Fruit fly (Drosophila melanogaster) whole organism, embryonic: ENCODE data around the gene Wdr33.

Source experiments
- Atf6 ChIP-seq: fragments of 200-800 bp; sonication (Bioruptor generic); IDR thresholded peaks from 2 replicates; pipeline ENCODE4 v1.3.6; 2022; ENCODE audit warnings: missing biosample characterization, missing genetic modification characterization
- CG15073 ChIP-seq: fragments of 200-800 bp; sonication (Bioruptor generic); optimal IDR thresholded peaks from 2 replicates; lab custom pipeline; 2016; ENCODE audit warnings: missing biosample characterization, missing genetic modification characterization
- CG16779 ChIP-seq: fragments of 200-800 bp; sonication (Bioruptor generic); IDR thresholded peaks from 2 replicates; pipeline ENCODE4 v1.3.6; 2022; ENCODE audit warnings: missing biosample characterization, missing genetic modification characterization
- CG17359 ChIP-seq: fragments of 200-800 bp; sonication (Bioruptor generic); optimal IDR thresholded peaks from 3 replicates; lab custom pipeline; 2018; ENCODE audit warnings: missing biosample characterization, mild to moderate bottlenecking, missing genetic modification characterization, moderate library complexity
- CG17385 ChIP-seq: fragments of 200-800 bp; sonication (Bioruptor generic); optimal IDR thresholded peaks from 3 replicates; lab custom pipeline; 2018; ENCODE audit warnings: missing biosample characterization, mild to moderate bottlenecking, missing genetic modification characterization
- CG17612 ChIP-seq: fragments of 200-800 bp; sonication (Bioruptor generic); IDR thresholded peaks from 2 replicates; pipeline ENCODE4 v1.3.6; 2022; ENCODE audit warnings: missing biosample characterization, missing genetic modification characterization
- CG2889 ChIP-seq: fragments of 200-800 bp; sonication (Bioruptor generic); IDR thresholded peaks from 3 replicates; pipeline ENCODE4 v1.3.6; 2022; ENCODE audit warnings: missing biosample characterization, missing genetic modification characterization
- CG30020 ChIP-seq: fragments of 200-800 bp; optimal IDR thresholded peaks from 2 replicates; lab custom pipeline; 2019; ENCODE audit warnings: missing biosample characterization, mild to moderate bottlenecking, missing genetic modification characterization, moderate library complexity
- CG30403 ChIP-seq: fragments of 200-800 bp; sonication (Bioruptor generic); optimal IDR thresholded peaks from 3 replicates; lab custom pipeline; 2016; ENCODE audit warnings: missing biosample characterization, missing genetic modification characterization
- CG5953 ChIP-seq: fragments of 200-800 bp; sonication (Bioruptor generic); IDR thresholded peaks from 2 replicates; pipeline ENCODE4 v1.3.6; 2022; ENCODE audit warnings: missing biosample characterization, missing genetic modification characterization
- CG6765 ChIP-seq: fragments of 200-800 bp; sonication (Bioruptor generic); optimal IDR thresholded peaks from 3 replicates; lab custom pipeline; 2017; ENCODE audit warnings: missing biosample characterization, mild to moderate bottlenecking, missing genetic modification characterization
- CG7372 ChIP-seq: fragments of 200-800 bp; sonication (Bioruptor generic); IDR thresholded peaks from 2 replicates; pipeline ENCODE4 v1.3.6; 2022; ENCODE audit warnings: missing biosample characterization, missing genetic modification characterization
- CG9797 ChIP-seq: fragments of 200-800 bp; sonication (Bioruptor generic); optimal IDR thresholded peaks from 3 replicates; lab custom pipeline; 2018; ENCODE audit warnings: missing biosample characterization, mild to moderate bottlenecking, missing genetic modification characterization
- CG9932 ChIP-seq: fragments of 200-800 bp; sonication (Bioruptor generic); IDR thresholded peaks from 2 replicates; pipeline ENCODE4 v1.3.6; 2022; ENCODE audit warnings: missing biosample characterization, missing genetic modification characterization
- D ChIP-seq, 2 experiments: fragments of 200-800 bp in 1 of 2; fragments of >200 bp in 1 of 2; sonication (Bioruptor generic) in 1 of 2; optimal IDR thresholded peaks; 2 replicates in 1 of 2; 3 replicates in 1 of 2; lab custom pipeline; 2017; ENCODE audit warnings: mild to moderate bottlenecking in 1 of 2, missing biosample characterization in 1 of 2, missing genetic modification characterization in 1 of 2, missing genetic modification reagents in 1 of 2
- Dip3 ChIP-seq: fragments of 200-800 bp; sonication (Bioruptor generic); optimal IDR thresholded peaks from 3 replicates; lab custom pipeline; 2016; ENCODE audit warnings: missing biosample characterization, missing genetic modification characterization
- ERR ChIP-seq: fragments of 200-800 bp; sonication (Bioruptor generic); optimal IDR thresholded peaks from 2 replicates; lab custom pipeline; 2016; ENCODE audit warnings: missing biosample characterization, missing genetic modification characterization
- Ets65A ChIP-seq: fragments of 200-800 bp; sonication (Bioruptor generic); peaks from one replicate; lab custom pipeline; 2016; ENCODE audit warnings: missing biosample characterization, missing genetic modification characterization
- Ets97D ChIP-seq: fragments of 200-800 bp; sonication (Bioruptor generic); optimal IDR thresholded peaks from 3 replicates; lab custom pipeline; 2016; ENCODE audit warnings: missing biosample characterization, missing genetic modification characterization
- Gsc ChIP-seq: fragments of 200-800 bp; sonication (Bioruptor generic); IDR thresholded peaks from 2 replicates; pipeline ENCODE4 v1.3.6; 2022; ENCODE audit warnings: missing biosample characterization, missing genetic modification characterization
- Gug ChIP-seq: fragments of 200-800 bp; sonication (Bioruptor generic); IDR thresholded peaks from 4 replicates; pipeline ENCODE4 v1.3.6; 2022; ENCODE audit warnings: missing biosample characterization, missing genetic modification characterization
- HLHmδ ChIP-seq: fragments of 200-800 bp; sonication (Bioruptor generic); optimal IDR thresholded peaks from 2 replicates; lab custom pipeline; 2018; ENCODE audit warnings: missing biosample characterization, mild to moderate bottlenecking, missing genetic modification characterization, moderate library complexity
- Hand ChIP-seq: fragments of 200-800 bp; sonication (Bioruptor generic); optimal IDR thresholded peaks from 2 replicates; lab custom pipeline; 2017; ENCODE audit warnings: mild to moderate bottlenecking, missing biosample characterization, missing genetic modification reagents, missing genetic modification characterization
- Hr78 ChIP-seq, 2 experiments: fragments of 200-800 bp in 1 of 2; fragments of >200 bp in 1 of 2; sonication (Bioruptor generic) in 1 of 2; optimal IDR thresholded peaks; 2 replicates each; lab custom pipeline; 2017 to 2019; ENCODE audit warnings: missing biosample characterization in 2 of 2, missing genetic modification characterization in 2 of 2, mild to moderate bottlenecking in 1 of 2, moderate library complexity in 1 of 2
- Pdp1 ChIP-seq, 2 experiments: fragments of 200-800 bp; sonication (Bioruptor generic); optimal IDR thresholded peaks; 3 replicates each; lab custom pipeline; 2016; ENCODE audit warnings: missing biosample characterization in 2 of 2, missing genetic modification characterization in 2 of 2, mild to moderate bottlenecking in 1 of 2, moderate library complexity in 1 of 2
- Ravus ChIP-seq: fragments of 200-800 bp; sonication (Bioruptor generic); IDR thresholded peaks from 2 replicates; pipeline ENCODE4 v1.3.6; 2022; ENCODE audit warnings: missing biosample characterization, missing genetic modification characterization
- Scr ChIP-seq: fragments of 200-800 bp; sonication (Bioruptor generic); IDR thresholded peaks from 2 replicates; pipeline ENCODE4 v1.3.6; 2022; ENCODE audit warnings: missing biosample characterization, missing genetic modification characterization; ENCODE audit not compliant: partially characterized antibody
- Sry-β ChIP-seq: fragments of 200-800 bp; sonication (Bioruptor generic); optimal IDR thresholded peaks from 2 replicates; lab custom pipeline; 2018; ENCODE audit warnings: missing biosample characterization, mild to moderate bottlenecking, missing genetic modification characterization, moderate library complexity
- Xbp1 ChIP-seq: fragments of 200-800 bp; sonication (Bioruptor generic); optimal IDR thresholded peaks from 3 replicates; lab custom pipeline; 2016; ENCODE audit warnings: missing biosample characterization, mild to moderate bottlenecking, missing genetic modification characterization
- Xrp1 ChIP-seq: fragments of 200-800 bp; sonication (Bioruptor generic); IDR thresholded peaks from 2 replicates; pipeline ENCODE4 v1.3.6; 2022; ENCODE audit warnings: missing biosample characterization, missing genetic modification characterization
- aop ChIP-seq: fragments of 200-800 bp; sonication (Bioruptor generic); IDR thresholded peaks from 2 replicates; pipeline ENCODE4 v1.3.6; 2022; ENCODE audit warnings: missing biosample characterization, missing genetic modification characterization
- ato ChIP-seq: fragments of 200-800 bp; sonication (Bioruptor generic); IDR thresholded peaks from 2 replicates; pipeline ENCODE4 v1.3.6; 2022; ENCODE audit warnings: missing biosample characterization, missing genetic modification characterization; ENCODE audit not compliant: partially characterized antibody
- bbx ChIP-seq: fragments of 200-800 bp; sonication (Bioruptor generic); IDR thresholded peaks from 2 replicates; pipeline ENCODE4 v1.3.6; 2022; ENCODE audit warnings: missing biosample characterization, missing genetic modification characterization; ENCODE audit not compliant: partially characterized antibody
- bsh ChIP-seq, 2 experiments: fragments of 200-800 bp; sonication (Bioruptor generic); optimal IDR thresholded peaks; 2 replicates each; lab custom pipeline; 2017 to 2018; ENCODE audit warnings: mild to moderate bottlenecking in 2 of 2, missing biosample characterization in 2 of 2, missing genetic modification characterization in 2 of 2, moderate library complexity in 1 of 2
- danr ChIP-seq: fragments of 200-800 bp; sonication (Bioruptor generic); IDR thresholded peaks from 2 replicates; pipeline ENCODE4 v1.3.6; 2022; ENCODE audit warnings: missing biosample characterization, missing genetic modification characterization
- dpn ChIP-seq, 2 experiments: fragments of 200-800 bp; sonication (Bioruptor generic); optimal IDR thresholded peaks; 3 replicates each; lab custom pipeline; 2016; ENCODE audit warnings: missing biosample characterization in 2 of 2, missing genetic modification characterization in 2 of 2
- ems ChIP-seq: fragments of 200-800 bp; sonication (Bioruptor generic); optimal IDR thresholded peaks from 3 replicates; lab custom pipeline; 2016; ENCODE audit warnings: missing biosample characterization, missing genetic modification characterization
- eve ChIP-seq, 2 experiments: fragments of >200 bp; optimal IDR thresholded peaks; 2 replicates each; lab custom pipeline; 2017; ENCODE audit warnings: missing biosample characterization in 2 of 2, missing genetic modification characterization in 2 of 2
- gem ChIP-seq: fragments of 200-800 bp; sonication (Bioruptor generic); optimal IDR thresholded peaks from 2 replicates; lab custom pipeline; 2019; ENCODE audit warnings: missing biosample characterization, mild to moderate bottlenecking, missing genetic modification characterization, moderate library complexity
- hth ChIP-seq: fragments of >200 bp; optimal IDR thresholded peaks from 2 replicates; lab custom pipeline; 2017; ENCODE audit warnings: inconsistent platforms
- jigr1 ChIP-seq: fragments of 200-800 bp; sonication (Bioruptor generic); IDR thresholded peaks from 3 replicates; pipeline ENCODE4 v1.3.6; 2022; ENCODE audit warnings: missing biosample characterization, missing genetic modification characterization
- lola ChIP-seq, 3 experiments: fragments of >200 bp in 2 of 3; fragments of 200-800 bp in 1 of 3; sonication (Bioruptor generic) in 1 of 3; optimal IDR thresholded peaks; 2 replicates each; lab custom pipeline; 2017 to 2019; ENCODE audit warnings: missing biosample characterization in 3 of 3, missing genetic modification characterization in 3 of 3, mild to moderate bottlenecking in 1 of 3, moderate library complexity in 1 of 3
- nmo ChIP-seq: fragments of 200-800 bp; sonication (Bioruptor generic); optimal IDR thresholded peaks from 2 replicates; lab custom pipeline; 2018; ENCODE audit warnings: missing biosample characterization, mild to moderate bottlenecking, missing genetic modification characterization, moderate library complexity
- onecut ChIP-seq: fragments of 200-800 bp; sonication (Bioruptor generic); IDR thresholded peaks from 2 replicates; pipeline ENCODE4 v1.3.6; 2022; ENCODE audit warnings: missing biosample characterization, missing genetic modification characterization
- pb ChIP-seq: fragments of 200-800 bp; sonication (Bioruptor generic); optimal IDR thresholded peaks from 3 replicates; lab custom pipeline; 2016; ENCODE audit warnings: missing biosample characterization, missing genetic modification characterization
- pzg ChIP-seq: fragments of 200-800 bp; sonication (Bioruptor generic); optimal IDR thresholded peaks from 3 replicates; lab custom pipeline; 2018; ENCODE audit warnings: missing biosample characterization, mild to moderate bottlenecking, missing genetic modification characterization, moderate library complexity
- sna ChIP-seq: fragments of 200-800 bp; sonication (Bioruptor generic); IDR thresholded peaks from 2 replicates; pipeline ENCODE4 v1.3.6; 2022; ENCODE audit warnings: missing biosample characterization, missing genetic modification characterization; ENCODE audit not compliant: partially characterized antibody
- trem ChIP-seq: fragments of 200-800 bp; optimal IDR thresholded peaks from 3 replicates; lab custom pipeline; 2019; ENCODE audit warnings: missing biosample characterization, mild to moderate bottlenecking, missing genetic modification characterization, moderate library complexity

Gene Wdr33

DNA sequence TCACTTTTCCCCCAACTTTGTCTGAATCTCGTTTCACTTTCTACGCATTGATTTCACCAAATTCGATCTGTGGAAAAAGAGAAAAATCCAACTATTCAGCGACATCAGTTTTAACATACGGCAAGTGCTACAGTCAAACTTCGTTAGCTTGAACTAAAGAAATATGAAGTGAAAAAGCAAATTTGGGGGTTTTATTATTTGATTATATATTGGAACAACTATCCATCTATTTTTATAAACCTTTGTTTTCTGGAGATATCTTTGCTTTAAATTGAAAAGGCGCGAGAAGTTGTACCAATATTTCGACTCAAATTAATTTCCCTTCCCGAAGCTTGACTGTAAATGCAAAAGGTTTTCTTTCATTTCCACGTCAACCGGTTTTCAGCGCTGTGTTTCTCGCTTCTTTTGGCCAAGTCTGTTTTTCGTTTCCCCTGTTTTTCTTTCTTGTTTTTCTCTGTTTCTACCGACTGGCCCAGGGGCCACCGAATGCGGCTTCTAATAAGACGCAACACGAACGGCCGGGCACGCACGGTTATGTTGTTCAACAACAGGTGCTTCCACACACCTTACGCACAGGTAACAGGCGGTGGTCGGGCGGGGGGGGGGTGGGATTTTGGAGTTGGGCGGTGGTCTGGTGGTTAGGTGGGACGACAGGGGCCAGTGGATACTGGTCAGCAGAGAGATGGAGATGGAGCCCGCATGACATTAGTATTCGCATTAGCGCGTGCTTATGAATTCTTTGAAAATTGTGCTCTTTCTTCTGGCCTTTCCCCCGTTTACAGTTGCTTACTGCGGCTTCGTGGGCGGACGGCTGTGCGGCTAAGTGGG is 22.7 kb downstream of the Wdr33 start (continued):
- TF ChIP-seq CG7372 (GFP tag; lab: Robert Waterston, UW) (no peak), pzg (GFP tag; lab: Kevin White, UChicago) (no peak), CG30403 (peak; percentile 64), lola (GFP tag; optimal IDR thresholded peaks at IDR 0.05; lab: Kevin White, UChicago) (peak in 1 of 3 experiments; percentile 75), bsh (GFP tag; optimal IDR thresholded peaks at IDR 0.05; lab: Kevin White, UChicago) (peak; percentile 55 to 88), eve (GFP tag; optimal IDR thresholded peaks at IDR 0.05; lab: Kevin White, UChicago) (no peak), Pdp1 (GFP tag; optimal IDR thresholded peaks at IDR 0.05; lab: Kevin White, UChicago) (peak in 1 of 2 experiments; percentile 35), CG2889 (peak; percentile 28; the same call in 1 of the 3 replicates), onecut (peak; percentile 35; the same call in 1 of the 2 replicates), Hr78 (GFP tag; optimal IDR thresholded peaks at IDR 0.05; lab: Kevin White, UChicago) (peak in 1 of 2 experiments; percentile 27), Ets65A (no peak), bbx (GFP tag; lab: Robert Waterston, UW) (no peak), Xbp1 (peak; percentile 70), CG9797 (GFP tag; lab: Kevin White, UChicago) (no peak), HLHmδ (GFP tag; lab: Kevin White, UChicago) (peak; percentile 7), Dip3 (GFP tag; lab: Kevin White, UChicago) (no peak), Sry-β (GFP tag; lab: Kevin White, UChicago) (no peak), CG17385 (peak; percentile 58), nmo (GFP tag; lab: Kevin White, UChicago) (peak; percentile 73), CG16779 (no peak), danr (GFP tag; lab: Robert Waterston, UW) (no peak), CG30020 (peak; percentile 2), Gsc (GFP tag; lab: Robert Waterston, UW) (no peak), CG9932 (GFP tag; lab: Robert Waterston, UW) (no peak), aop (GFP tag; lab: Robert Waterston, UW) (no peak), CG17359 (peak; percentile 77), Scr (GFP tag; lab: Robert Waterston, UW) (no peak), D (optimal IDR thresholded peaks at IDR 0.05; lab: Kevin White, UChicago) (no peak), D (GFP tag; optimal IDR thresholded peaks at IDR 0.05; lab: Kevin White, UChicago) (peak; percentile 51), sna (GFP tag; lab: Robert Waterston, UW) (no peak), Gug (peak; percentile 10; the same call in 1 of the 4 replicates), hth (lab: Kevin White, UChicago) (no peak), ems (GFP tag; lab: Kevin White, UChicago) (no peak), CG17612 (GFP tag; lab: Robert Waterston, UW) (no peak), CG15073 (GFP tag; lab: Kevin White, UChicago) (no peak), jigr1 (no peak), Atf6 (GFP tag; lab: Robert Waterston, UW) (no peak), ato (GFP tag; lab: Robert Waterston, UW) (no peak), Xrp1 (GFP tag; lab: Robert Waterston, UW) (peak; percentile 85), Ets97D (no peak), Ravus (GFP tag; lab: Robert Waterston, UW) (no peak), CG5953 (peak; percentile 77), ERR (GFP tag; lab: Kevin White, UChicago) (no peak), Hand (no peak), trem (tag; lab: Kevin White, UChicago) (peak; percentile 59), gem (tag; lab: Kevin White, UChicago) (peak; percentile 83), dpn (GFP tag; optimal IDR thresholded peaks at IDR 0.05; lab: Kevin White, UChicago) (peak; percentile 2 to 39), CG6765 (GFP tag; lab: Kevin White, UChicago) (no peak), pb (GFP tag; lab: Kevin White, UChicago) (peak; percentile 22)
